Worm (Caenorhabditis elegans) whole organism, late embryonic: ENCODE data around the gene glb-5.

ENCODE experiments used
- ahr-1 ChIP-seq: sonication (generic microtip); optimal IDR thresholded peaks from 2 replicates; lab custom pipeline; 2016; ENCODE audit warnings: missing genetic modification characterization, missing compliant biosample characterization
- ceh-18 ChIP-seq: sonication (generic microtip); optimal IDR thresholded peaks from 2 replicates; lab custom pipeline; 2016; ENCODE audit warnings: missing genetic modification characterization, missing compliant biosample characterization
- ceh-2 ChIP-seq: sonication (generic microtip); optimal IDR thresholded peaks from 2 replicates; lab custom pipeline; 2016; ENCODE audit warnings: missing genotype, missing genetic modification characterization, missing compliant biosample characterization
- ceh-45 ChIP-seq: fragments of 200-800 bp; sonication (Bioruptor generic); IDR thresholded peaks from 2 replicates; pipeline ENCODE4 v1.3.6; 2022; ENCODE audit warnings: missing genetic modification reagents, missing genetic modification characterization, missing compliant biosample characterization
- ceh-9 ChIP-seq: sonication (generic microtip); optimal IDR thresholded peaks from 2 replicates; lab custom pipeline; 2016; ENCODE audit warnings: mild to moderate bottlenecking, missing genetic modification characterization, inconsistent platforms, missing compliant biosample characterization
- nhr-11 ChIP-seq: fragments of 150-350 bp; optimal IDR thresholded peaks from 2 replicates; lab custom pipeline; 2014; ENCODE audit warnings: missing biosample characterization, missing genetic modification characterization
- pag-3 ChIP-seq: sonication (generic microtip); optimal IDR thresholded peaks from 2 replicates; lab custom pipeline; 2016; ENCODE audit warnings: missing compliant biosample characterization, missing genetic modification characterization, borderline replicate concordance
- pha-4 ChIP-seq: fragments of 150-350 bp; optimal IDR thresholded peaks from 2 replicates; lab custom pipeline; 2018; ENCODE audit warnings: missing biosample characterization, missing genetic modification reagents, missing genetic modification characterization
- pqm-1 ChIP-seq: sonication (generic microtip); optimal IDR thresholded peaks from 2 replicates; lab custom pipeline; 2016; ENCODE audit warnings: missing genetic modification characterization, missing compliant biosample characterization
- tbx-2 ChIP-seq: sonication (generic microtip); optimal IDR thresholded peaks from 2 replicates; lab custom pipeline; 2016; ENCODE audit warnings: missing genetic modification characterization, missing compliant biosample characterization
- unc-55 ChIP-seq: sonication (generic microtip); optimal IDR thresholded peaks from 2 replicates; lab custom pipeline; 2017; ENCODE audit warnings: missing biosample characterization, missing genetic modification reagents, missing genetic modification characterization

ce11 chrV:5594315-5594714 lies 35.6 kb downstream of the glb-5 start, which contains the start of gene crn-2:
- TF ChIP-seq nhr-11 (tag; lab: Kevin White, UChicago) (no peak), unc-55 (GFP tag; lab: Kevin White, UChicago) (no peak), tbx-2 (no peak), pqm-1 (tag; lab: Kevin White, UChicago) (no peak), pha-4 (no peak), ceh-9 (tag; lab: Kevin White, UChicago) (no peak), pag-3 (tag; lab: Kevin White, UChicago) (no peak), ceh-2 (tag; lab: Kevin White, UChicago) (no peak), ceh-45 (no peak), ahr-1 (tag; lab: Kevin White, UChicago) (no peak), ceh-18 (tag; lab: Kevin White, UChicago) (no peak)
